Worm (Caenorhabditis elegans) whole organism, L1 larva: Measurements from ENCODE around the gene F56C3.9.

ENCODE experiments used
- Y116A8C.19 ChIP-seq: sonication (generic microtip); optimal IDR thresholded peaks from 2 replicates; lab custom pipeline; 2016; ENCODE audit warnings: missing compliant biosample characterization, missing genetic modification characterization, borderline replicate concordance
- ama-1 ChIP-seq: fragments of 150-350 bp; optimal IDR thresholded peaks from 2 replicates; lab custom pipeline; 2014
- ces-1 ChIP-seq: fragments of 150-350 bp; optimal IDR thresholded peaks from 2 replicates; lab custom pipeline; 2014; ENCODE audit warnings: missing biosample characterization, missing genetic modification reagents, missing genetic modification characterization
- efl-1 ChIP-seq, 4 experiments: fragments of 150-350 bp; optimal IDR thresholded peaks in 3 of 4; peaks in 1 of 4; 1 replicate in 1 of 4; 2 replicates in 3 of 4; lab custom pipeline; 2014; ENCODE audit warnings: missing biosample characterization in 2 of 4, missing genetic modification characterization in 2 of 4, missing genetic modification reagents in 2 of 4
- elt-3 ChIP-seq, 6 experiments: fragments of 150-350 bp in 1 of 6; sonication (generic microtip); optimal IDR thresholded peaks; 2 replicates each; lab custom pipeline; 2017 to 2018; ENCODE audit warnings: missing biosample characterization in 6 of 6, missing genetic modification characterization in 6 of 6, inconsistent platforms in 1 of 6
- nhr-11 ChIP-seq: fragments of 150-350 bp; optimal IDR thresholded peaks from 2 replicates; lab custom pipeline; 2014; ENCODE audit warnings: missing biosample characterization, missing genetic modification characterization
- nhr-20 ChIP-seq: sonication (generic microtip); optimal IDR thresholded peaks from 2 replicates; lab custom pipeline; 2016; ENCODE audit warnings: mild to moderate bottlenecking, missing genetic modification characterization, missing compliant biosample characterization
- snpc-4 ChIP-seq: fragments of 150-350 bp; optimal IDR thresholded peaks from 2 replicates; lab custom pipeline; 2014; ENCODE audit warnings: missing biosample characterization, missing genetic modification characterization
- tbx-2 ChIP-seq: sonication (generic microtip); optimal IDR thresholded peaks from 2 replicates; lab custom pipeline; 2016; ENCODE audit warnings: missing genetic modification characterization, missing compliant biosample characterization
- unc-130 ChIP-seq: fragments of 150-350 bp; optimal IDR thresholded peaks from 2 replicates; lab custom pipeline; 2017; ENCODE audit warnings: missing biosample characterization, missing genetic modification characterization, inconsistent platforms
- unc-62 ChIP-seq: fragments of 150-350 bp; optimal IDR thresholded peaks from 2 replicates; lab custom pipeline; 2014; ENCODE audit warnings: missing biosample characterization, missing genetic modification reagents, missing genetic modification characterization
- xbp-1 ChIP-seq: sonication (generic microtip); optimal IDR thresholded peaks from 2 replicates; lab custom pipeline; 2016; ENCODE audit warnings: missing genetic modification characterization, missing compliant biosample characterization
- ztf-11 ChIP-seq, 2 experiments: sonication (generic microtip); optimal IDR thresholded peaks; 2 replicates each; lab custom pipeline; 2016 to 2017; ENCODE audit warnings: missing genetic modification characterization in 2 of 2, missing biosample characterization in 1 of 2, missing compliant biosample characterization in 1 of 2

ce11 chrX:1386893-1387367 lies 6.9 kb downstream of the F56C3.9 start, which contains the start of gene F56C3.1:
- no peak for TF ChIP-seq ztf-11 (tag; optimal IDR thresholded peaks at IDR 0.05; lab: Kevin White, UChicago)
- TF ChIP-seq nhr-11 (tag; lab: Kevin White, UChicago) = no peak
- TF ChIP-seq unc-130 = no peak
- TF ChIP-seq elt-3 (tag; optimal IDR thresholded peaks at IDR 0.05; lab: Kevin White, UChicago) = no peak
- TF ChIP-seq ama-1 (lab: Kevin White, UChicago) = no peak
- TF ChIP-seq xbp-1 (tag; lab: Kevin White, UChicago) = no peak
- no peak for TF ChIP-seq unc-62 (GFP tag; lab: Kevin White, UChicago)
- no peak for TF ChIP-seq nhr-20 (tag; lab: Kevin White, UChicago)
- TF ChIP-seq efl-1 (optimal IDR thresholded peaks at IDR 0.05; lab: Kevin White, UChicago) = no peak
- no peak for TF ChIP-seq efl-1 (GFP tag; optimal IDR thresholded peaks at IDR 0.05 in 1 of 2; lab: Kevin White, UChicago)
- TF ChIP-seq snpc-4 (tag; lab: Kevin White, UChicago) = no peak
- no peak for TF ChIP-seq ces-1 (GFP tag; lab: Kevin White, UChicago)
- no peak for TF ChIP-seq tbx-2 (tag; lab: Kevin White, UChicago)
- TF ChIP-seq Y116A8C.19 (tag; lab: Kevin White, UChicago) = no peak
